Fruit fly (Drosophila melanogaster) whole organism, prepupa: ENCODE measurements around the gene IntS9.

ENCODE experiments used
- CG11294 ChIP-seq: fragments of 200-800 bp; sonication (Bioruptor generic); IDR thresholded peaks from 2 replicates; pipeline ENCODE4 v1.3.6; 2022; ENCODE audit warnings: missing biosample characterization, missing genetic modification characterization
- CG11762 ChIP-seq: fragments of 200-800 bp; sonication (Bioruptor generic); optimal IDR thresholded peaks from 3 replicates; lab custom pipeline; 2016; ENCODE audit warnings: missing biosample characterization, missing genetic modification characterization; ENCODE audit not compliant: insufficient read depth
- CG16779 ChIP-seq: fragments of 200-800 bp; sonication (Bioruptor generic); optimal IDR thresholded peaks from 3 replicates; lab custom pipeline; 2017; ENCODE audit warnings: missing biosample characterization, mild to moderate bottlenecking, missing genetic modification characterization
- CG6792 ChIP-seq: fragments of 200-800 bp; sonication (Bioruptor generic); optimal IDR thresholded peaks from 3 replicates; lab custom pipeline; 2016; ENCODE audit warnings: missing biosample characterization, missing genetic modification characterization
- CG6854 ChIP-seq: fragments of 200-800 bp; sonication (Bioruptor generic); optimal IDR thresholded peaks from 2 replicates; lab custom pipeline; 2017; ENCODE audit warnings: missing biosample characterization, mild to moderate bottlenecking, missing genetic modification characterization
- CG7368 ChIP-seq: fragments of 200-800 bp; sonication (Bioruptor generic); optimal IDR thresholded peaks from 3 replicates; lab custom pipeline; 2016; ENCODE audit warnings: missing biosample characterization, missing genetic modification characterization
- Ets21C ChIP-seq: fragments of 200-800 bp; sonication (Bioruptor generic); optimal IDR thresholded peaks from 3 replicates; lab custom pipeline; 2016; ENCODE audit warnings: missing biosample characterization, missing genetic modification characterization
- Ets96B ChIP-seq: fragments of 200-800 bp; optimal IDR thresholded peaks from 2 replicates; lab custom pipeline; 2019; ENCODE audit warnings: missing biosample characterization, mild to moderate bottlenecking, missing genetic modification characterization, moderate library complexity
- Hr39 ChIP-seq: fragments of 200-800 bp; sonication (Bioruptor generic); optimal IDR thresholded peaks from 2 replicates; lab custom pipeline; 2016; ENCODE audit warnings: missing biosample characterization, missing genetic modification characterization
- Lpt ChIP-seq: fragments of 200-800 bp; sonication (Bioruptor generic); optimal IDR thresholded peaks from 3 replicates; lab custom pipeline; 2016; ENCODE audit warnings: missing biosample characterization, missing genetic modification characterization
- dac ChIP-seq: fragments of 200-800 bp; sonication (Bioruptor generic); optimal IDR thresholded peaks from 2 replicates; lab custom pipeline; 2017; ENCODE audit warnings: missing biosample characterization, mild to moderate bottlenecking, missing genetic modification characterization
- lz ChIP-seq: fragments of 200-800 bp; sonication (Bioruptor generic); optimal IDR thresholded peaks from 3 replicates; lab custom pipeline; 2016; ENCODE audit warnings: missing biosample characterization, missing genetic modification characterization

DNA sequence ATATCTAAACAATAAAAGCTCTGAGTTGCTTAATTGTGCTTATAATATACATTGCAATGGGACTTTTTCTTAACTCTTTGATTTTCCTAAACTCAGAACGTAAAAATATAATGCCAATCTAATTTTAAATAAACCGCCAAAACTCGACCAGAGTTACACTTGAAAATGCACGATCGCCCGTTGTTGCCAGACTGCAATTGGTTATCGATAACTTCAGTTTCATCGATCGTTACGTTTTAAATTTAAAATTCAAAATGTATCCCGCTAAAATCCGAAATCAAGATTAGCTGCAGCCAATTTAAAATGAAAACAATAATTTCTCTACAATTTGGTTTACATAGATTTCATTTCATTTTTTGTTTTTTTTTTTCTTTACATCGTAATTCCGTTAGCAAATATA, 33.7 kb upstream of the IntS9 start:
- TF ChIP-seq Ets21C (GFP tag; lab: Kevin White, UChicago) (no peak), Lpt (GFP tag; lab: Kevin White, UChicago) (no peak), CG6854 (no peak), Hr39 (GFP tag; lab: Kevin White, UChicago) (no peak), Ets96B (tag; lab: Kevin White, UChicago) (no peak), CG11762 (GFP tag; lab: Kevin White, UChicago) (no peak), CG11294 (GFP tag; lab: Robert Waterston, UW) (no peak), lz (GFP tag; lab: Kevin White, UChicago) (no peak), CG16779 (tag; lab: Kevin White, UChicago) (no peak), CG6792 (no peak), dac (GFP tag; lab: Kevin White, UChicago) (no peak), CG7368 (GFP tag; lab: Kevin White, UChicago) (no peak)
